Fruit fly (Drosophila melanogaster): Measurements from ENCODE around the gene PyK.

Gene PyK

DNA sequence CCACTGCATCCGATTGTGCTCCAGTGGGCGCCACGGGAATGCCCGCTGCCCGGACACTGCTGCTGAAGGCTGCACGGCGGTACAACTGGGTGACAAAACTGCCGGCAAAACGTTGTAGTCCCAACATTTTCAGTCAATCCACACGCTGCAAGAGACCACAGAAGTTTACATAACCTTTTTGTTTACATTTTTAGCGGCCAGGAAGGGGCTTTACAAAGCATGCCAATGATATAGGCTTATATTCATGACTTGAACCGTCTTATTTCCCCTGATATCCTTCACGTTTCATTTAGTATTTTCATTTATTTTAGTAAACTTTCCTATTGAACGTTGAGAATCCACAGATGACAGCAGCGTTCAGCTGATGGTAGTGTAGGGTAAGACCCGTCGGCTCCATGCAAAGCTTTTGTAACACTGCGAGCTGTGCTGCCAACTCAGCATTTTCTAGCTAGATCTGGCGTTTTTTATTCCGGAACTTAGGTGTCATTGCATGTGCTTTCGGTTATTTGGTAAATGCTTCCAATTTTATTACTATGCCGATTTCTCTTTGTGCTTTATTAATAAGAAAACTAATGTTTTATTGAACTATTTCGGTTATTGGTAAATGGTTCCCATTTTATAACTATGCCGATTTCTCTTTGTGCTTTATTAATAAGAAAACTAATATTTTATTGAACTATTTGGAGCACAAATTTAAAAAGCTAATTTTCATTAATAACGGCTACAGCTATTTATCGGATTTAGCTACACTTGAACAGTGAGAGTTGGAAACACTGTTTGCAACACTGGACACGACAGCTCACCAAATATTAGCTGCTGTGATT, 43.4 kb downstream of the PyK start, which contains the start of the genes CG13850 and lqfR (continued):
- peak; percentile 72 for TF ChIP-seq CG11902 (GFP tag; optimal IDR thresholded peaks at IDR 0.05)
- TF ChIP-seq CG32006 (GFP tag; optimal IDR thresholded peaks at IDR 0.05) = no peak
- TF ChIP-seq pdm3 (GFP tag; optimal IDR thresholded peaks at IDR 0.05) = peak; percentile 84
- TF ChIP-seq Eip93F (GFP tag; optimal IDR thresholded peaks at IDR 0.05) = no peak
- peak; percentile 83 for TF ChIP-seq CG31627 (GFP tag; optimal IDR thresholded peaks at IDR 0.05)
- TF ChIP-seq CG8632 (GFP tag; optimal IDR thresholded peaks at IDR 0.05) = peak; percentile 71
- TF ChIP-seq CG6276 (GFP tag; optimal IDR thresholded peaks at IDR 0.05) = no peak
- no peak for TF ChIP-seq OdsH (GFP tag; optimal IDR thresholded peaks at IDR 0.05)
- peak; percentile 47; the same call in 2 of the 3 replicates for TF ChIP-seq eg (GFP tag; IDR thresholded peaks at IDR 0.05)
- TF ChIP-seq CG8119 (GFP tag; IDR thresholded peaks at IDR 0.05) = no peak
- TF ChIP-seq Gug (GFP tag; IDR thresholded peaks at IDR 0.05) = 0 out of 2 replicates have a peak, but pooled peaks have one; percentile 31
- TF ChIP-seq esn (GFP tag; optimal IDR thresholded peaks at IDR 0.05) = peak; percentile 87
- peak; percentile 39 for TF ChIP-seq Lpt (GFP tag; optimal IDR thresholded peaks at IDR 0.05)
- TF ChIP-seq Sox15 (GFP tag; optimal IDR thresholded peaks at IDR 0.05) = peak; percentile 70
- TF ChIP-seq lz (GFP tag; optimal IDR thresholded peaks at IDR 0.05) = peak; percentile 81
- peak; percentile 71 for TF ChIP-seq Ets21C (GFP tag; optimal IDR thresholded peaks at IDR 0.05)
- TF ChIP-seq Smox (GFP tag; optimal IDR thresholded peaks at IDR 0.05) = peak; percentile 72
- peak; percentile 55 for TF ChIP-seq net (GFP tag; optimal IDR thresholded peaks at IDR 0.05)
- peak; percentile 69 for TF ChIP-seq CG8319 (GFP tag; optimal IDR thresholded peaks at IDR 0.05)
- TF ChIP-seq CG6808 (GFP tag; optimal IDR thresholded peaks at IDR 0.05) = no peak
- no peak for TF ChIP-seq CG7368 (GFP tag; optimal IDR thresholded peaks at IDR 0.05)
- peak; percentile 91 for TF ChIP-seq Eip78C (GFP tag)

DNA sequence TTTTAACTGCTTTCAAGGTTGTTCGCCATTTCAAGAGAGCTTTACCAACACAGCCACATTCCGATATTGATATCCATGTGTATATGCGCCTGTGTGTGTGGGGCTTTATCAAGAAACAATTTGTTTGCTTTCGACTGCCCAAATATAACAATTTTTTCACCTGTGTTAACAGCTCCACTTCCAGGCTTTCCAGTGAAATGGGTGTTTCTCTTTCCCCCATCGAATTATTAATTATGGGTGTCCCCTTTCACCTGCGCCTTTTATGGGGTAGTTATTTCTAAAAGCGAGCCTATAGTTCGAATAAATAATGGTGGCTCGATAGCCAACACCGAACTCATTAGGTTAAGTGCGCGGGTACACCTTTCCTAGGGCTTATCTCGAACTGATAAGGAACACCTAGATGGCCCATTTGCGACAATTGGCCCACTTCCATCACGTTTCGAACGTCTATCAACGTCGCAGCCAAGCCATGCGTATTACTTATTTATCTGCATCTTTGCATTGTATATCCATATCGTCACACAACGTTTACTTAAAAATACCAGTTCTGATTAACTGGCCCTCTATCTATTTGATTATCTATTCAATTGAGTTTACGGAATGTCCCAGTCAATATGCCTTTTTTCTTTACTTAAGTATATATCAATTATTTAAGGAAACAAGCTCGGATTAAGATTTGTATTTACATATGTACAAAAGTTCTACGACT, 44.7 kb downstream of the PyK start:
- TF ChIP-seq vri (GFP tag; optimal IDR thresholded peaks at IDR 0.05) (peak; percentile 27), Smox (GFP tag; optimal IDR thresholded peaks at IDR 0.05) (no peak), Eip78C (GFP tag) (peak; percentile 27), fkh (GFP tag; optimal IDR thresholded peaks at IDR 0.05) (peak; percentile 86), svp (GFP tag) (peak; percentile 73)

DNA sequence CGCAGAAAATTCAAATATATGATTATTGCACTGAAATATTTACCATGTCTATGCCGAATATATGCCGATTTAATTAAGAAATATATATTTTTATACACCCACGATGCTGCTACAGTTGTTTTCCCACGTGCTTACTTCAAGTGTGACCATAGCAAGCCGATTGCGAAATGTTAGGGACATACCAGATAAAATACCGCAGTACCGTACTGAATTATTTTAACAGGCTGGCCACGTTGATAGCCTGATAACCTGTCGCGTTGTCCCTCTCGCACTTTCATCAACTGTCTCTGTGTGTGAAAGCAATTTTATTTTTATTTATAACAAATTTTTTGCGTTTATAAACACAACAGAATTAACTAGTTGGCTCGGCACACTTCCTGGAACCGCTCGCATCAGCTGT, 53.6 kb downstream of the PyK start, which contains the start of the genes Nop56 and mats:
Nop56 (minus strand) TSS at position 158 of the 400 bp plus-strand sequence.
mats (plus strand) TSS at position 251 of the 400 bp plus-strand sequence.
- TF ChIP-seq svp (GFP tag) (peak; percentile 70), Smox (GFP tag; optimal IDR thresholded peaks at IDR 0.05) (no peak), Ets21C (GFP tag; optimal IDR thresholded peaks at IDR 0.05) (no peak), esn (GFP tag; optimal IDR thresholded peaks at IDR 0.05) (no peak), Gug (GFP tag; IDR thresholded peaks at IDR 0.05) (no peak), Eip78C (GFP tag) (peak; percentile 55), vri (GFP tag; optimal IDR thresholded peaks at IDR 0.05) (peak; percentile 46), CG8319 (GFP tag; optimal IDR thresholded peaks at IDR 0.05) (no peak), CG16779 (tag; optimal IDR thresholded peaks at IDR 0.05) (no peak), CG32006 (GFP tag; optimal IDR thresholded peaks at IDR 0.05) (no peak), lz (GFP tag; optimal IDR thresholded peaks at IDR 0.05) (no peak), salr (GFP tag; optimal IDR thresholded peaks at IDR 0.05) (peak in 1 of 2 experiments; percentile 1), CG9139 (GFP tag; optimal IDR thresholded peaks at IDR 0.05) (no peak), CG6808 (GFP tag; optimal IDR thresholded peaks at IDR 0.05) (no peak), CG3032 (tag; optimal IDR thresholded peaks at IDR 0.05) (no peak), ss (GFP tag; optimal IDR thresholded peaks at IDR 0.05) (no peak), fkh (GFP tag; optimal IDR thresholded peaks at IDR 0.05) (peak; percentile 7), CG4318 (GFP tag; optimal IDR thresholded peaks at IDR 0.05) (no peak), CG15336 (GFP tag; IDR thresholded peaks at IDR 0.05) (no peak), Sox14 (GFP tag; optimal IDR thresholded peaks at IDR 0.05) (peak; percentile 41), CG11902 (GFP tag; optimal IDR thresholded peaks at IDR 0.05) (no peak), Eip93F (GFP tag; optimal IDR thresholded peaks at IDR 0.05) (peak; percentile 14), topi (GFP tag; optimal IDR thresholded peaks at IDR 0.05) (peak; percentile 26), CG6276 (GFP tag; optimal IDR thresholded peaks at IDR 0.05) (no peak)
